Fruit fly (Drosophila melanogaster) whole organism, adult: Measurements from ENCODE around the gene CG8671.

Experiments used
- CG11617 ChIP-seq: fragments of 200-800 bp; sonication (Bioruptor generic); optimal IDR thresholded peaks from 2 replicates; lab custom pipeline; 2017; ENCODE audit warnings: mild to moderate bottlenecking, missing biosample characterization, missing genetic modification reagents, missing genetic modification characterization
- CG12768 ChIP-seq: fragments of 200-800 bp; sonication (Bioruptor generic); optimal IDR thresholded peaks from 2 replicates; lab custom pipeline; 2017; ENCODE audit warnings: missing biosample characterization, missing genetic modification characterization, mild to moderate bottlenecking, moderate library complexity, missing genetic modification reagents
- CG5204 ChIP-seq: fragments of 200-800 bp; sonication (Bioruptor generic); optimal IDR thresholded peaks from 2 replicates; lab custom pipeline; 2016; ENCODE audit warnings: missing biosample characterization, missing genetic modification characterization
- Hr96 ChIP-seq: fragments of 200-800 bp; sonication (Bioruptor generic); optimal IDR thresholded peaks from 2 replicates; lab custom pipeline; 2016; ENCODE audit warnings: missing biosample characterization, missing genetic modification characterization
- kay ChIP-seq: fragments of 200-800 bp; sonication (Bioruptor generic); peaks from one replicate; lab custom pipeline; 2016; ENCODE audit warnings: missing biosample characterization, missing genetic modification characterization, borderline replicate concordance

DNA sequence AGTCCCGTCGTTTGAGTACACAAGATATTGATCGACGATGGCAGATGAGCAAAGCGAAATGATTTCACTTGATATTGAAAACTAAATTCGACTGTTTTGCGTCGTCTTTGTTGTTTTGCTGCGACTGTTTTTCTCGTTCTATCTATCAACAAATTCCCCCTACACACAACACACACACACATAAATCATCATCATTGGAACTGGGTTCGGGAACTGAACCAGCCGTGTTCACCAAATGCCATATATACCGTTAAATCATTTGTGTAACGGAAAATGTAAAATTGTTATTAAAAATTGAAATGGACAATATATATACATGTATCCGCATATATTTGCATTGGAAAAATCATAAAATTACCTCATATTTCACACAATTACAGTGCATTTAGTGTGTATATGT lies 42.4 kb upstream of the CG8671 start, which contains the start of gene Atg18b:
- TF ChIP-seq CG5204 (GFP tag; lab: Kevin White, UChicago) (no peak), kay (no peak), CG12768 (no peak), CG11617 (GFP tag; lab: Kevin White, UChicago) (no peak), Hr96 (GFP tag; lab: Kevin White, UChicago) (no peak)
